Worm (Caenorhabditis elegans): Measurements from ENCODE around the gene nep-15.

DNA sequence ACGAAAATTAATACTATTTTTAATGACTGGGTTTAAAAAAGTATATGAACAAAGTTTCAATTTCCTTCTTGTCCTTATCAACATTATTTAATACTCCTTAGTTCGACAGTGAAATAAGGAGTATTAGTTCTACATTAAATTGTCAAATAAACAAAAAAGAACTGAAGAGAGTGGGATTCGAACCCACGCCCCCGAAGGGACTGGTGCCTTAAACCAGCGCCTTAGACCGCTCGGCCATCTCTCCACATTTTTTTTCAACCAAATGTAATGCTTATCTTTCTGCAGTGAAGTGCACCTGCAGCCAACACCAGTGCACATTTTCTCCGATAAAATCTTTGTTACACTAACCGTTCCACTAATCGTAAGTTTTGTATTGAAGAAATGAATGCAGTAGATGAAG is 47.2 kb downstream of the nep-15 start:
- TF ChIP-seq unc-62 (GFP tag; optimal IDR thresholded peaks at IDR 0.05) (no peak), ztf-11 (tag; optimal IDR thresholded peaks at IDR 0.05) (no peak), nhr-12 (tag; optimal IDR thresholded peaks at IDR 0.05) (no peak), lin-32 (GFP tag; optimal IDR thresholded peaks at IDR 0.05) (no peak), nhr-28 (tag; optimal IDR thresholded peaks at IDR 0.05) (no peak), nhr-237 (tag; optimal IDR thresholded peaks at IDR 0.05) (no peak), lsy-2 (tag; optimal IDR thresholded peaks at IDR 0.05) (no peak), elt-1 (tag; optimal IDR thresholded peaks at IDR 0.05; ENCODE audit: borderline replicate concordance, insufficient read depth) (no peak), bed-3 (GFP tag; optimal IDR thresholded peaks at IDR 0.05) (no peak)
